Fruit fly (Drosophila melanogaster) whole organism, embryonic: ENCODE measurements around the gene Capa.
A peak's percentile ranks its signal among the peaks of the same experiment; 100 is the strongest.

Experiments
- Abd-B ChIP-seq: fragments of 200-800 bp; sonication (Bioruptor generic); optimal IDR thresholded peaks from 2 replicates; lab custom pipeline; 2018; ENCODE audit warnings: missing biosample characterization, mild to moderate bottlenecking, missing genetic modification characterization, moderate library complexity
- Antp ChIP-seq: fragments of 200-800 bp; sonication (Bioruptor generic); optimal IDR thresholded peaks from 3 replicates; lab custom pipeline; 2016; ENCODE audit warnings: missing biosample characterization, missing genetic modification characterization
- Atf6 ChIP-seq: fragments of 200-800 bp; sonication (Bioruptor generic); IDR thresholded peaks from 2 replicates; pipeline ENCODE4 v1.3.6; 2022; ENCODE audit warnings: missing biosample characterization, missing genetic modification characterization
- CG11456 ChIP-seq: fragments of 200-800 bp; sonication (Bioruptor generic); IDR thresholded peaks from 3 replicates; pipeline ENCODE4 v1.3.6; 2022; ENCODE audit warnings: missing biosample characterization, missing genetic modification characterization
- CG12769 ChIP-seq: fragments of 200-800 bp; sonication (Bioruptor generic); optimal IDR thresholded peaks from 2 replicates; lab custom pipeline; 2019; ENCODE audit warnings: missing biosample characterization, mild to moderate bottlenecking, missing genetic modification characterization, moderate library complexity
- CG13424 ChIP-seq: fragments of 200-800 bp; sonication (Bioruptor generic); optimal IDR thresholded peaks from 2 replicates; lab custom pipeline; 2019; ENCODE audit warnings: missing biosample characterization, mild to moderate bottlenecking, missing genetic modification characterization, moderate library complexity
- CG15269 ChIP-seq: fragments of 200-800 bp; sonication (Bioruptor generic); optimal IDR thresholded peaks from 2 replicates; lab custom pipeline; 2018; ENCODE audit warnings: missing biosample characterization, mild to moderate bottlenecking, missing genetic modification characterization, moderate library complexity
- CG15601 ChIP-seq: fragments of 200-800 bp; sonication (Bioruptor generic); optimal IDR thresholded peaks from 3 replicates; lab custom pipeline; 2019; ENCODE audit warnings: missing biosample characterization, mild to moderate bottlenecking, missing genetic modification characterization, moderate library complexity
- CG2120 ChIP-seq: fragments of 200-800 bp; sonication (Bioruptor generic); optimal IDR thresholded peaks from 3 replicates; lab custom pipeline; 2016; ENCODE audit warnings: missing biosample characterization, missing genetic modification characterization
- CG2199 ChIP-seq: fragments of 200-800 bp; sonication (Bioruptor generic); IDR thresholded peaks from 3 replicates; pipeline ENCODE4 v1.3.6; 2022; ENCODE audit warnings: missing biosample characterization, missing genetic modification characterization
- CG2678 ChIP-seq: fragments of 200-800 bp; sonication (Bioruptor generic); optimal IDR thresholded peaks from 3 replicates; lab custom pipeline; 2019; ENCODE audit warnings: missing biosample characterization, mild to moderate bottlenecking, missing genetic modification characterization, moderate library complexity
- CG32532 ChIP-seq: fragments of 200-800 bp; sonication (Bioruptor generic); IDR thresholded peaks from 2 replicates; pipeline ENCODE4 v1.3.6; 2022; ENCODE audit warnings: missing biosample characterization, missing genetic modification characterization
- CG34422 ChIP-seq: fragments of 200-800 bp; sonication (Bioruptor generic); IDR thresholded peaks from 3 replicates; pipeline ENCODE4 v1.3.6; 2022; ENCODE audit warnings: missing biosample characterization, missing genetic modification characterization
- CG4282 ChIP-seq: fragments of 200-800 bp; sonication (Bioruptor generic); optimal IDR thresholded peaks from 2 replicates; lab custom pipeline; 2016; ENCODE audit warnings: missing biosample characterization, missing genetic modification characterization
- CG6683 ChIP-seq: fragments of 200-800 bp; sonication (Bioruptor generic); optimal IDR thresholded peaks from 2 replicates; lab custom pipeline; 2017; ENCODE audit warnings: missing biosample characterization, mild to moderate bottlenecking, missing genetic modification characterization, missing genetic modification reagents
- CG6813 ChIP-seq: fragments of 200-800 bp; sonication (Bioruptor generic); optimal IDR thresholded peaks from 2 replicates; lab custom pipeline; 2017; ENCODE audit warnings: missing biosample characterization, missing genetic modification characterization, mild to moderate bottlenecking, moderate library complexity, missing genetic modification reagents
- CG9797 ChIP-seq: fragments of 200-800 bp; sonication (Bioruptor generic); optimal IDR thresholded peaks from 3 replicates; lab custom pipeline; 2018; ENCODE audit warnings: missing biosample characterization, mild to moderate bottlenecking, missing genetic modification characterization
- CG9932 ChIP-seq: fragments of 200-800 bp; sonication (Bioruptor generic); IDR thresholded peaks from 2 replicates; pipeline ENCODE4 v1.3.6; 2022; ENCODE audit warnings: missing biosample characterization, missing genetic modification characterization
- Deaf1 ChIP-seq: fragments of 200-800 bp; optimal IDR thresholded peaks from 3 replicates; lab custom pipeline; 2019; ENCODE audit warnings: missing biosample characterization, mild to moderate bottlenecking, missing genetic modification characterization, moderate library complexity
- Dip3 ChIP-seq: fragments of 200-800 bp; sonication (Bioruptor generic); optimal IDR thresholded peaks from 3 replicates; lab custom pipeline; 2016; ENCODE audit warnings: missing biosample characterization, missing genetic modification characterization
- Drgx ChIP-seq: fragments of 200-800 bp; sonication (Bioruptor generic); IDR thresholded peaks from 2 replicates; pipeline ENCODE4 v1.3.6; 2022; ENCODE audit warnings: missing biosample characterization, missing genetic modification characterization
- MESR4 ChIP-seq: fragments of 200-800 bp; sonication (Bioruptor generic); optimal IDR thresholded peaks from 2 replicates; lab custom pipeline; 2018; ENCODE audit warnings: missing biosample characterization, mild to moderate bottlenecking, missing genetic modification characterization, moderate library complexity
- Med ChIP-seq: fragments of 200-800 bp; sonication (Bioruptor generic); peaks from one replicate; lab custom pipeline; 2016; ENCODE audit warnings: missing biosample characterization, missing genetic modification characterization, mild to moderate bottlenecking, inconsistent platforms, moderate library complexity
- NC2α ChIP-seq: fragments of 200-800 bp; sonication (Bioruptor generic); optimal IDR thresholded peaks from 2 replicates; lab custom pipeline; 2016; ENCODE audit warnings: missing biosample characterization, missing genetic modification characterization
- NFAT ChIP-seq: fragments of 200-800 bp; sonication (Bioruptor generic); IDR thresholded peaks from 2 replicates; pipeline ENCODE4 v1.3.6; 2022; ENCODE audit warnings: missing biosample characterization, missing genetic modification characterization
- Opbp ChIP-seq: fragments of 200-800 bp; sonication (Bioruptor generic); IDR thresholded peaks from 3 replicates; pipeline ENCODE4 v1.3.6; 2022; ENCODE audit warnings: missing biosample characterization, missing genetic modification characterization; ENCODE audit not compliant: partially characterized antibody
- Rfx ChIP-seq: fragments of 200-800 bp; sonication (Bioruptor generic); IDR thresholded peaks from 2 replicates; pipeline ENCODE4 v1.3.6; 2022; ENCODE audit warnings: missing biosample characterization, missing genetic modification characterization
- Six4 ChIP-seq: fragments of 200-800 bp; sonication (Bioruptor generic); optimal IDR thresholded peaks from 2 replicates; lab custom pipeline; 2016; ENCODE audit warnings: missing biosample characterization, missing genetic modification characterization
- Spps ChIP-seq: fragments of 200-800 bp; sonication (Bioruptor generic); optimal IDR thresholded peaks from 2 replicates; lab custom pipeline; 2018; ENCODE audit warnings: missing biosample characterization, mild to moderate bottlenecking, missing genetic modification characterization
- al ChIP-seq: fragments of 200-800 bp; sonication (Bioruptor generic); IDR thresholded peaks from 2 replicates; pipeline ENCODE4 v1.3.6; 2022; ENCODE audit warnings: missing biosample characterization, missing genetic modification characterization
- chinmo ChIP-seq: fragments of 200-800 bp; sonication (Bioruptor generic); IDR thresholded peaks from 4 replicates; pipeline ENCODE4 v1.3.6; 2022; ENCODE audit warnings: missing biosample characterization, missing genetic modification characterization; ENCODE audit not compliant: partially characterized antibody
- cwo ChIP-seq: fragments of 200-800 bp; sonication (Bioruptor generic); optimal IDR thresholded peaks from 3 replicates; lab custom pipeline; 2017; ENCODE audit warnings: missing biosample characterization, missing genetic modification characterization, mild to moderate bottlenecking, moderate library complexity, missing genetic modification reagents
- dysf ChIP-seq: fragments of 200-800 bp; sonication (Bioruptor generic); IDR thresholded peaks from 3 replicates; pipeline ENCODE4 v1.3.6; 2022; ENCODE audit warnings: missing biosample characterization, missing genetic modification characterization
- esg ChIP-seq: fragments of 200-800 bp; sonication (Bioruptor generic); conservative IDR thresholded peaks from 2 replicates; pipeline ENCODE4 v1.3.6; 2022; ENCODE audit warnings: missing biosample characterization, missing genetic modification characterization
- ewg ChIP-seq: fragments of 200-800 bp; sonication (Bioruptor generic); optimal IDR thresholded peaks from 3 replicates; lab custom pipeline; 2017; ENCODE audit warnings: mild to moderate bottlenecking, missing biosample characterization, missing genetic modification reagents, missing genetic modification characterization
- gem ChIP-seq: fragments of 200-800 bp; sonication (Bioruptor generic); optimal IDR thresholded peaks from 2 replicates; lab custom pipeline; 2019; ENCODE audit warnings: missing biosample characterization, mild to moderate bottlenecking, missing genetic modification characterization, moderate library complexity
- hkb ChIP-seq, 2 experiments: fragments of 200-800 bp in 1 of 2; fragments of >200 bp in 1 of 2; sonication (Bioruptor generic) in 1 of 2; IDR thresholded peaks in 1 of 2; optimal IDR thresholded peaks in 1 of 2; 2 replicates each; pipeline versions ENCODE4 v1.3.6 to Lab custom; 2017 to 2022; ENCODE audit warnings: missing biosample characterization in 1 of 2, missing genetic modification characterization in 1 of 2
- ind ChIP-seq: fragments of 200-800 bp; sonication (Bioruptor generic); optimal IDR thresholded peaks from 3 replicates; lab custom pipeline; 2016; ENCODE audit warnings: missing biosample characterization, missing genetic modification characterization
- klu ChIP-seq: fragments of 200-800 bp; sonication (Bioruptor generic); IDR thresholded peaks from 2 replicates; pipeline ENCODE4 v1.3.6; 2022; ENCODE audit warnings: missing biosample characterization, missing genetic modification characterization
- lilli ChIP-seq: fragments of 200-800 bp; sonication (Bioruptor generic); optimal IDR thresholded peaks from 3 replicates; lab custom pipeline; 2016; ENCODE audit warnings: missing biosample characterization, missing genetic modification characterization
- mirr ChIP-seq: fragments of 200-800 bp; sonication (Bioruptor generic); optimal IDR thresholded peaks from 3 replicates; lab custom pipeline; 2018; ENCODE audit warnings: missing biosample characterization, mild to moderate bottlenecking, missing genetic modification characterization
- mld ChIP-seq: fragments of 200-800 bp; sonication (Bioruptor generic); IDR thresholded peaks from 3 replicates; pipeline ENCODE4 v1.3.6; 2022; ENCODE audit warnings: missing biosample characterization, missing genetic modification characterization; ENCODE audit not compliant: partially characterized antibody
- nmo ChIP-seq: fragments of 200-800 bp; sonication (Bioruptor generic); optimal IDR thresholded peaks from 2 replicates; lab custom pipeline; 2018; ENCODE audit warnings: missing biosample characterization, mild to moderate bottlenecking, missing genetic modification characterization, moderate library complexity
- oc ChIP-seq: fragments of 200-800 bp; sonication (Bioruptor generic); optimal IDR thresholded peaks from 2 replicates; lab custom pipeline; 2018; ENCODE audit warnings: missing biosample characterization, mild to moderate bottlenecking, missing genetic modification characterization, moderate library complexity
- row ChIP-seq: fragments of 200-800 bp; sonication (Bioruptor generic); IDR thresholded peaks from 3 replicates; pipeline ENCODE4 v1.3.6; 2022; ENCODE audit warnings: missing biosample characterization, missing genetic modification characterization
- sd ChIP-seq: fragments of 200-800 bp; sonication (Bioruptor generic); optimal IDR thresholded peaks from 3 replicates; lab custom pipeline; 2018; ENCODE audit warnings: missing biosample characterization, mild to moderate bottlenecking, missing genetic modification characterization, moderate library complexity
- slbo ChIP-seq: fragments of 200-800 bp; sonication (Bioruptor generic); IDR thresholded peaks from 2 replicates; pipeline ENCODE4 v1.3.6; 2022; ENCODE audit warnings: missing biosample characterization, missing genetic modification characterization
- sob ChIP-seq: fragments of 200-800 bp; sonication (Bioruptor generic); IDR thresholded peaks from 2 replicates; pipeline ENCODE4 v1.3.6; 2022; ENCODE audit warnings: missing biosample characterization, missing genetic modification characterization
- stc ChIP-seq: fragments of 200-800 bp; sonication (Bioruptor generic); IDR thresholded peaks from 2 replicates; pipeline ENCODE4 v1.3.6; 2022; ENCODE audit warnings: missing biosample characterization, missing genetic modification characterization
- sug ChIP-seq: fragments of 200-800 bp; optimal IDR thresholded peaks from 2 replicates; lab custom pipeline; 2019; ENCODE audit warnings: missing biosample characterization, mild to moderate bottlenecking, missing genetic modification characterization, moderate library complexity

The Capa gene

dm6 chr3R:29898588-29898987 lies 15.6 kb downstream of the Capa start:
- TF ChIP-seq CG11456 (no peak), Antp (GFP tag; lab: Kevin White, UChicago) (no peak), CG13424 (tag; lab: Kevin White, UChicago) (no peak), hkb (optimal IDR thresholded peaks at IDR 0.05; lab: Kevin White, UChicago) (no peak), hkb (GFP tag; IDR thresholded peaks at IDR 0.05; lab: Robert Waterston, UW) (0 out of 2 replicates have a peak, but pooled peaks have one; percentile 7), al (GFP tag; lab: Robert Waterston, UW) (peak; percentile 34; the same call in 1 of the 2 replicates), Deaf1 (tag; lab: Kevin White, UChicago) (no peak), ewg (GFP tag; lab: Kevin White, UChicago) (no peak), klu (GFP tag; lab: Robert Waterston, UW) (no peak), CG2120 (peak; percentile 53), cwo (GFP tag; lab: Kevin White, UChicago) (no peak), CG9932 (GFP tag; lab: Robert Waterston, UW) (peak; percentile 65), Rfx (peak; percentile 47; the same call in 1 of the 2 replicates), CG32532 (0 out of 2 replicates have a peak, but pooled peaks have one; percentile 24), CG12769 (tag; lab: Kevin White, UChicago) (no peak), MESR4 (GFP tag; lab: Kevin White, UChicago) (no peak), CG34422 (GFP tag; lab: Robert Waterston, UW) (no peak), Six4 (no peak), CG2678 (tag; lab: Kevin White, UChicago) (peak; percentile 19), Abd-B (GFP tag; lab: Kevin White, UChicago) (no peak), Atf6 (GFP tag; lab: Robert Waterston, UW) (peak; percentile 30; the same call in 1 of the 2 replicates), Drgx (GFP tag; lab: Robert Waterston, UW) (peak; percentile 60; the same call in 1 of the 2 replicates), row (GFP tag; lab: Robert Waterston, UW) (peak; percentile 42; the same call in 2 of the 3 replicates), gem (tag; lab: Kevin White, UChicago) (peak; percentile 23), dysf (GFP tag; lab: Robert Waterston, UW) (peak; percentile 47; the same call in 1 of the 3 replicates), chinmo (GFP tag; lab: Robert Waterston, UW) (0 out of 4 replicates have a peak, but pooled peaks have one; percentile 34), sug (tag; lab: Kevin White, UChicago) (peak; percentile 25), slbo (GFP tag; lab: Robert Waterston, UW) (peak; percentile 56), Med (GFP tag; lab: Kevin White, UChicago) (peak; percentile 83), lilli (GFP tag; lab: Kevin White, UChicago) (peak; percentile 5), NFAT (GFP tag; lab: Robert Waterston, UW) (peak; percentile 19; the same call in 1 of the 2 replicates), esg (GFP tag; lab: Robert Waterston, UW) (0 out of 2 replicates have a peak, but pooled peaks have one; percentile 10), CG2199 (GFP tag; lab: Robert Waterston, UW) (no peak), Spps (no peak), sob (GFP tag; lab: Robert Waterston, UW) (0 out of 2 replicates have a peak, but pooled peaks have one; percentile 26), Opbp (GFP tag; lab: Robert Waterston, UW) (no peak), CG15269 (tag; lab: Kevin White, UChicago) (peak; percentile 5)

- TF ChIP-seq CG6813 (GFP tag; lab: Kevin White, UChicago) (peak; percentile 11), nmo (GFP tag; lab: Kevin White, UChicago) (peak; percentile 62), CG4282 (GFP tag; lab: Kevin White, UChicago) (no peak), NC2α (GFP tag; lab: Kevin White, UChicago) (no peak), CG6683 (GFP tag; lab: Kevin White, UChicago) (no peak), CG9797 (GFP tag; lab: Kevin White, UChicago) (no peak), sd (tag; lab: Kevin White, UChicago) (no peak), CG15601 (tag; lab: Kevin White, UChicago) (no peak), stc (GFP tag; lab: Robert Waterston, UW) (peak; percentile 36; the same call in 1 of the 2 replicates), ind (GFP tag; lab: Kevin White, UChicago) (peak; percentile 63), oc (tag; lab: Kevin White, UChicago) (no peak), mirr (GFP tag; lab: Kevin White, UChicago) (peak; percentile 14), mld (no peak), Dip3 (GFP tag; lab: Kevin White, UChicago) (peak; percentile 38)
Observed at dm6 chr3R:29894393-29894792, 19.8 kb downstream of the Capa start.
